Worm (Caenorhabditis elegans) whole organism, L2 larva: Measurements from ENCODE around the gene C06E2.5.
A peak's percentile ranks its signal among the peaks of the same experiment; 100 is the strongest.

Experiments
- C34F6.9 ChIP-seq: fragments of 150-350 bp; optimal IDR thresholded peaks from 2 replicates; lab custom pipeline; 2014; ENCODE audit warnings: missing biosample characterization, missing genetic modification characterization
- ZK546.5 ChIP-seq: sonication (generic microtip); optimal IDR thresholded peaks from 2 replicates; lab custom pipeline; 2017; ENCODE audit warnings: missing biosample characterization, missing genetic modification characterization
- alr-1 ChIP-seq: fragments of 150-350 bp; optimal IDR thresholded peaks from 2 replicates; lab custom pipeline; 2014; ENCODE audit warnings: missing biosample characterization, missing genetic modification characterization
- aly-2 ChIP-seq: fragments of 150-350 bp; optimal IDR thresholded peaks from 2 replicates; lab custom pipeline; 2014; ENCODE audit warnings: missing biosample characterization, missing genetic modification characterization
- blmp-1 ChIP-seq: sonication (generic microtip); optimal IDR thresholded peaks from 2 replicates; lab custom pipeline; 2017; ENCODE audit warnings: missing genetic modification characterization, mild to moderate bottlenecking, missing compliant biosample characterization, antibody characterized with exemption, moderate library complexity; ENCODE audit not compliant: insufficient read depth
- ceh-82 ChIP-seq: fragments of 150-350 bp; optimal IDR thresholded peaks from 2 replicates; lab custom pipeline; 2014; ENCODE audit warnings: missing biosample characterization, missing genetic modification characterization
- crh-2 ChIP-seq: sonication (generic microtip); optimal IDR thresholded peaks from 2 replicates; lab custom pipeline; 2017; ENCODE audit warnings: missing biosample characterization, missing genetic modification characterization
- egl-27 ChIP-seq: sonication (generic microtip); optimal IDR thresholded peaks from 3 replicates; lab custom pipeline; 2017; ENCODE audit warnings: missing biosample characterization, missing genetic modification reagents, missing genetic modification characterization
- elt-1 ChIP-seq: fragments of 150-350 bp; optimal IDR thresholded peaks from 2 replicates; lab custom pipeline; 2014; ENCODE audit warnings: missing biosample characterization, missing genetic modification characterization
- fos-1 ChIP-seq: fragments of 150-350 bp; optimal IDR thresholded peaks from 2 replicates; lab custom pipeline; 2014; ENCODE audit warnings: missing biosample characterization, missing genetic modification characterization
- lin-11 ChIP-seq: fragments of 150-350 bp; sonication (generic microtip); optimal IDR thresholded peaks from 2 replicates; lab custom pipeline; 2014; ENCODE audit warnings: missing biosample characterization, missing genetic modification characterization, inconsistent platforms, mixed read lengths
- lin-13 ChIP-seq: fragments of 150-350 bp; optimal IDR thresholded peaks from 2 replicates; lab custom pipeline; 2014; ENCODE audit warnings: missing biosample characterization, missing genetic modification reagents, missing genetic modification characterization
- lin-39 ChIP-seq: fragments of 150-350 bp; optimal IDR thresholded peaks from 2 replicates; lab custom pipeline; 2014; ENCODE audit warnings: missing biosample characterization, missing genetic modification reagents, missing genetic modification characterization
- lsy-2 ChIP-seq, 2 experiments: fragments of 150-350 bp in 1 of 2; sonication (generic microtip) in 1 of 2; optimal IDR thresholded peaks; 2 replicates each; lab custom pipeline; 2014 to 2017; ENCODE audit warnings: missing biosample characterization in 2 of 2, missing genetic modification characterization in 2 of 2
- mdl-1 ChIP-seq, 2 experiments: fragments of 150-350 bp in 1 of 2; sonication (generic microtip) in 1 of 2; optimal IDR thresholded peaks; 2 replicates each; lab custom pipeline; 2017; ENCODE audit warnings: missing biosample characterization in 2 of 2, missing genetic modification characterization in 2 of 2
- nhr-10 ChIP-seq: sonication (generic microtip); optimal IDR thresholded peaks from 2 replicates; lab custom pipeline; 2017; ENCODE audit warnings: missing biosample characterization, missing genetic modification characterization
- nhr-11 ChIP-seq: fragments of 150-350 bp; optimal IDR thresholded peaks from 2 replicates; lab custom pipeline; 2014; ENCODE audit warnings: missing biosample characterization, missing genetic modification characterization
- nhr-12 ChIP-seq: fragments of 150-350 bp; optimal IDR thresholded peaks from 2 replicates; lab custom pipeline; 2014; ENCODE audit warnings: missing biosample characterization, missing genetic modification characterization
- nhr-21 ChIP-seq: fragments of 150-350 bp; optimal IDR thresholded peaks from 2 replicates; lab custom pipeline; 2014; ENCODE audit warnings: missing biosample characterization, missing genetic modification characterization
- nhr-23 ChIP-seq: fragments of 150-350 bp; optimal IDR thresholded peaks from 2 replicates; lab custom pipeline; 2014; ENCODE audit warnings: missing biosample characterization, missing genetic modification reagents, missing genetic modification characterization
- nhr-6 ChIP-seq: fragments of 150-350 bp; optimal IDR thresholded peaks from 2 replicates; lab custom pipeline; 2014; ENCODE audit warnings: missing biosample characterization, missing genetic modification characterization
- peb-1 ChIP-seq: fragments of 150-350 bp; optimal IDR thresholded peaks from 2 replicates; lab custom pipeline; 2014; ENCODE audit warnings: missing biosample characterization, missing genetic modification characterization
- sem-4 ChIP-seq: fragments of 150-350 bp; optimal IDR thresholded peaks from 2 replicates; lab custom pipeline; 2014; ENCODE audit warnings: missing biosample characterization, missing genetic modification reagents, missing genetic modification characterization
- skn-1 ChIP-seq: sonication (generic microtip); optimal IDR thresholded peaks from 2 replicates; lab custom pipeline; 2017; ENCODE audit warnings: missing biosample characterization, missing genetic modification characterization
- sma-3 ChIP-seq: sonication (generic microtip); optimal IDR thresholded peaks from 2 replicates; lab custom pipeline; 2016; ENCODE audit warnings: missing genetic modification reagents, missing genetic modification characterization, missing compliant biosample characterization
- sma-9 ChIP-seq, 2 experiments: fragments of 150-350 bp in 1 of 2; sonication (generic microtip) in 1 of 2; optimal IDR thresholded peaks; 2 replicates each; lab custom pipeline; 2014 to 2016; ENCODE audit warnings: missing genetic modification characterization in 2 of 2, mild to moderate bottlenecking in 1 of 2, missing biosample characterization in 1 of 2, missing compliant biosample characterization in 1 of 2, missing genetic modification reagents in 1 of 2, moderate library complexity in 1 of 2
- snpc-4 ChIP-seq: fragments of 150-350 bp; optimal IDR thresholded peaks from 2 replicates; lab custom pipeline; 2014; ENCODE audit warnings: missing biosample characterization, missing genetic modification characterization
- unc-55 ChIP-seq: fragments of 150-350 bp; sonication (generic microtip); optimal IDR thresholded peaks from 3 replicates; lab custom pipeline; 2014; ENCODE audit warnings: missing biosample characterization, missing genetic modification reagents, missing genetic modification characterization
- unc-62 ChIP-seq: fragments of 150-350 bp; optimal IDR thresholded peaks from 2 replicates; lab custom pipeline; 2014; ENCODE audit warnings: missing biosample characterization, missing genetic modification reagents, missing genetic modification characterization
- ztf-1 ChIP-seq: fragments of 200-800 bp; sonication (Bioruptor generic); conservative IDR thresholded peaks from 2 replicates; pipeline ENCODE4 v1.3.6; 2022; ENCODE audit warnings: missing genetic modification characterization, missing compliant biosample characterization

Gene C06E2.5

ce11 chrX:8857904-8858612 lies at the start of gene C06E2.5:
Gene C06E2.5, minus strand, starts transcription at chrX:8857954.
- TF ChIP-seq egl-27 (tag; lab: Kevin White, UChicago) (no peak), elt-1 (tag; lab: Kevin White, UChicago) (peak; percentile 90)
- TF ChIP-seq, all 48 proteins: peak for 1

ce11 chrX:8905089-8905488 lies 47.3 kb upstream of the C06E2.5 start, which contains the start of gene ensh-1:
Gene ensh-1, plus strand, starts transcription at chrX:8905389.
- no peak for TF ChIP-seq snpc-4 (tag; lab: Kevin White, UChicago)
- TF ChIP-seq lin-11 (tag; lab: Kevin White, UChicago) = no peak
- TF ChIP-seq nhr-23 = no peak
- TF ChIP-seq lin-13 (GFP tag; lab: Kevin White, UChicago) = no peak
- no peak for TF ChIP-seq lsy-2 (tag; optimal IDR thresholded peaks at IDR 0.05; lab: Kevin White, UChicago)
- no peak for TF ChIP-seq skn-1 (tag; lab: Kevin White, UChicago)
- no peak for TF ChIP-seq mdl-1 (tag; optimal IDR thresholded peaks at IDR 0.05; lab: Kevin White, UChicago)
- no peak for TF ChIP-seq aly-2
- TF ChIP-seq lin-39 (tag; lab: Kevin White, UChicago) = no peak
- no peak for TF ChIP-seq nhr-6
- TF ChIP-seq sma-3 (GFP tag; lab: Kevin White, UChicago) = no peak
- no peak for TF ChIP-seq egl-27 (tag; lab: Kevin White, UChicago)
- TF ChIP-seq sma-9 (GFP tag; optimal IDR thresholded peaks at IDR 0.05; lab: Kevin White, UChicago) = no peak
- TF ChIP-seq sma-9 (tag; optimal IDR thresholded peaks at IDR 0.05; lab: Kevin White, UChicago) = no peak
- no peak for TF ChIP-seq peb-1 (tag; lab: Kevin White, UChicago)
- TF ChIP-seq alr-1 (tag; lab: Kevin White, UChicago) = no peak

DNA sequence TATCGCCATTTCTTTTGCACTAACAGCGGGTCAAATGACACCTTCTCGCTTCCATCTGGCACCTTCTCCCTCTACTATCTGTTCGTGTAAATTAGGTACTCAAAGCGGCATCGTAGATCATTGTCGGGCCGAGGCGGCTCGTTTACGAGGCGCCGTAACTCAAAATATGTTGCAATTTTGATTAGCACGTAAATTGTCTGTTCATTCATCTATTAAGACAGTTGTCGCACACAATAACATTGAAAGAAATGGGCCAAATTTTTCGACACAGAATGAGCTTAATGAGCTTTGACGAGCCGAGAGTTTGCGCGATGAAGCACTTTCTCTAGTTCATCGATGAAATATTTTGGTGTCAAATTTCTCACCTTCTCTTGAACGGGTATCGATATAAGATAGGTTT lies 45.2 kb upstream of the C06E2.5 start:
- TF ChIP-seq nhr-23 (no peak), C34F6.9 (tag; lab: Kevin White, UChicago) (no peak), unc-62 (GFP tag; lab: Kevin White, UChicago) (no peak), crh-2 (tag; lab: Kevin White, UChicago) (no peak), ZK546.5 (no peak), elt-1 (tag; lab: Kevin White, UChicago) (no peak)
- TF ChIP-seq, all 48 proteins: peak for 0

DNA sequence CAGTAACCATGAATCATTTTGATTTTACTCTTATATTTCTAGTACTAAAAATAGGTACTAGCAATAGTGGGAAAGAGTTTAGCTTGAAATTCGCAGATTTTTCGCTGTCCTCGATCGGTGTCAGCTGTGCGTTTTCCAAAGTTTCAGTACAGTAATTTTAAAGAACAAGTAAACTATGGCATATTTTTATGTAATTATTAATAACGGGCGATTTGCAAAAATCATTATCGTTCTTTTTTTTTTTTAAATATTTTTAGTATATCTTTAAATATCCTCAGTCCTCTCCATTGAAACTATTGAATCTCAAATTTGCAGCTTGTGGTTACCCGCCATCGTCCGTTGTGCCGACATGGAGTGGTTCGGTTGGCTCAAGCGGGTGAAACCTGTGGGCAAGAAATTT lies 35.1 kb upstream of the C06E2.5 start, which contains the start of gene C13E3.1:
Gene C13E3.1 (plus strand): TSS at position 301 of the 400 bp plus-strand sequence.
- no peak for TF ChIP-seq egl-27 (tag; lab: Kevin White, UChicago)
- TF ChIP-seq lin-39 (tag; lab: Kevin White, UChicago) = no peak
- TF ChIP-seq alr-1 (tag; lab: Kevin White, UChicago) = no peak
- no peak for TF ChIP-seq sem-4 (tag; lab: Kevin White, UChicago)
- TF ChIP-seq snpc-4 (tag; lab: Kevin White, UChicago) = no peak
- TF ChIP-seq sma-9 (GFP tag; optimal IDR thresholded peaks at IDR 0.05; lab: Kevin White, UChicago) = no peak
- TF ChIP-seq sma-9 (tag; optimal IDR thresholded peaks at IDR 0.05; lab: Kevin White, UChicago) = no peak
- no peak for TF ChIP-seq nhr-10 (tag; lab: Kevin White, UChicago)
- TF ChIP-seq aly-2 = no peak
- TF ChIP-seq ceh-82 (tag; lab: Kevin White, UChicago) = no peak
- TF ChIP-seq nhr-12 (tag; lab: Kevin White, UChicago) = no peak
- no peak for TF ChIP-seq peb-1 (tag; lab: Kevin White, UChicago)
- TF ChIP-seq unc-62 (GFP tag; lab: Kevin White, UChicago) = no peak
- TF ChIP-seq lin-13 (GFP tag; lab: Kevin White, UChicago) = no peak
- no peak for TF ChIP-seq nhr-11 (tag; lab: Kevin White, UChicago)
- no peak for TF ChIP-seq unc-55
- no peak for TF ChIP-seq ztf-1
- TF ChIP-seq nhr-21 (tag; lab: Kevin White, UChicago) = no peak
- TF ChIP-seq fos-1 (tag; lab: Kevin White, UChicago) = no peak

DNA sequence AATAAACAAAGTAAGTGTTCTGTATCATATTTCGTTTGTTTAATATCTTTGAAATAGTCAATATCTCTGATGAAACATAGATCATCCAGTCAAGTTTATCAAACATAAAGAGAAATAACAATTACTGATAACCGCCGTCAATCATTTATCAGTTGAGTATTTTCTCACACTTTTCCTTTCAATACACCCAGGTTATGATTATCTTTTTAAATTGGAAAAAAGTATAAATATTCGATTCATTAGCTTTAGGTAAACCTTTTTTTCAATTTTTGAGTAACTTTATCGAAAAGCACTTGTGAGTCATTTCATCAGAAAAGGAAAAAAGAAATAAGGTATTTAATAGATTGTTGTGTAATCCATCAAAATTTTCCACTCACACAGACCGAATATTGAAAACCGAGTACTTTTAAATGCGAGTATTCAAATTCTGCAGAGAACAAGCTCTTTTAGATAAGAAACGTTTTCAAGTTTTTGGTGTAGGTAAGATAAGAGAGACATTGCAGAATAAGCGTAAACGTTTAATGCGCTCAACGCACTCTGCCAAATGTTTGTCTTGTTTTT lies 33.7 kb upstream of the C06E2.5 start:
- TF ChIP-seq blmp-1 (tag; lab: Kevin White, UChicago) (peak; percentile 29), C34F6.9 (tag; lab: Kevin White, UChicago) (no peak), fos-1 (tag; lab: Kevin White, UChicago) (peak; percentile 13)
- TF ChIP-seq, all 48 proteins: peak for 2
